Worm (Caenorhabditis elegans) whole organism, midembryonic: ENCODE data around the gene cdc-73.
A peak's percentile ranks its signal among the peaks of the same experiment; 100 is the strongest.

Experiments used
- T22C8.4 ChIP-seq: fragments of 200-800 bp; sonication (Bioruptor generic); IDR thresholded peaks from 2 replicates; pipeline ENCODE4 v1.3.6; 2022; ENCODE audit warnings: missing genetic modification characterization, missing compliant biosample characterization
- cog-1 ChIP-seq: sonication (generic microtip); optimal IDR thresholded peaks from 2 replicates; lab custom pipeline; 2016; ENCODE audit warnings: missing genetic modification characterization, missing compliant biosample characterization
- flt-1 ChIP-seq: fragments of 200-800 bp; sonication (Bioruptor generic); IDR thresholded peaks from 2 replicates; pipeline ENCODE4 v1.3.6; 2022; ENCODE audit warnings: missing genetic modification characterization, missing compliant biosample characterization
- klf-2 ChIP-seq: fragments of 200-800 bp; sonication (Bioruptor generic); conservative IDR thresholded peaks from 2 replicates; pipeline ENCODE4 v1.3.6; 2022; ENCODE audit warnings: missing genetic modification reagents, missing genetic modification characterization, missing compliant biosample characterization
- med-1 ChIP-seq: sonication (generic microtip); optimal IDR thresholded peaks from 2 replicates; lab custom pipeline; 2017; ENCODE audit warnings: missing genetic modification characterization, mild to moderate bottlenecking, missing compliant biosample characterization, antibody characterized with exemption, missing genetic modification reagents; ENCODE audit not compliant: insufficient read depth
- ref-1 ChIP-seq: fragments of 200-800 bp; sonication (Bioruptor generic); conservative IDR thresholded peaks from 2 replicates; pipeline ENCODE4 v1.3.6; 2022; ENCODE audit warnings: missing genetic modification reagents, missing genetic modification characterization, missing compliant biosample characterization
- tab-1 ChIP-seq: fragments of 200-800 bp; sonication (Bioruptor generic); IDR thresholded peaks from 2 replicates; pipeline ENCODE4 v1.3.6; 2022; ENCODE audit warnings: missing genetic modification characterization, missing compliant biosample characterization
- ztf-23 ChIP-seq: fragments of 200-800 bp; sonication (Bioruptor generic); IDR thresholded peaks from 2 replicates; pipeline ENCODE4 v1.3.6; 2022; ENCODE audit warnings: missing genetic modification reagents, missing genetic modification characterization, missing compliant biosample characterization
- ztf-29 ChIP-seq: fragments of 200-800 bp; sonication (Bioruptor generic); IDR thresholded peaks from 2 replicates; pipeline ENCODE4 v1.3.6; 2022; ENCODE audit warnings: missing genetic modification reagents, missing genetic modification characterization, missing compliant biosample characterization

Gene cdc-73

ce11 chrIV:4008440-4008839 is 33.9 kb upstream of the cdc-73 start:
- TF ChIP-seq flt-1 (no peak), klf-2 (no peak), tab-1 (GFP tag; lab: Robert Waterston, UW) (no peak), cog-1 (tag; lab: Kevin White, UChicago) (no peak), ztf-23 (GFP tag; lab: Robert Waterston, UW) (no peak), med-1 (no peak)

- TF ChIP-seq cog-1 (tag; lab: Kevin White, UChicago), result no peak
- TF ChIP-seq med-1, result no peak
- TF ChIP-seq tab-1 (GFP tag; lab: Robert Waterston, UW), result no peak
- TF ChIP-seq klf-2, result no peak
- TF ChIP-seq flt-1, result no peak
- TF ChIP-seq T22C8.4 (GFP tag; lab: Robert Waterston, UW), result no peak
- no peak for TF ChIP-seq ztf-23 (GFP tag; lab: Robert Waterston, UW)
Measured at ce11 chrIV:4009923-4010322, 32.5 kb upstream of the cdc-73 start.

DNA sequence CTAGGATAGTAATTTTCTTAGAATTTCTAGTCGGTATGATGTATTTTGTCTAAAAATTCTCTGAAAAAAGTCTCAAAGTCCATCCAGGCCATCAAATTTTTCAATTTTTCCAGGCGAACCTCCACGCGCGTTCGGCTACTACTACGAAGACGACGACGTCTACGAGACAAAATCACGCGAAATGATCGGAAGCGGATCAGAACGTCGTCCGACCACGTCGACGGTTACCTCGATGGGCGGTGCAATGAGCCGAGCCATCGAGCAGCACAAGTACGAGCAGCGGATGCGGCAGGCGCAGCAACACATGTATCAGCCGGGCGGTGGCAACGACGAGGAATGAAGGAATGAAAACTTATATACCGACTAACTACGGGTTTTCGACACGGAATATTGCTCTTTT is 28.8 kb upstream of the cdc-73 start:
- TF ChIP-seq ztf-23 (GFP tag; lab: Robert Waterston, UW) (no peak), flt-1 (no peak), cog-1 (tag; lab: Kevin White, UChicago) (no peak), tab-1 (GFP tag; lab: Robert Waterston, UW) (no peak), med-1 (no peak), klf-2 (no peak), ztf-29 (GFP tag; lab: Robert Waterston, UW) (no peak), T22C8.4 (GFP tag; lab: Robert Waterston, UW) (no peak), ref-1 (GFP tag; lab: Robert Waterston, UW) (no peak)

DNA sequence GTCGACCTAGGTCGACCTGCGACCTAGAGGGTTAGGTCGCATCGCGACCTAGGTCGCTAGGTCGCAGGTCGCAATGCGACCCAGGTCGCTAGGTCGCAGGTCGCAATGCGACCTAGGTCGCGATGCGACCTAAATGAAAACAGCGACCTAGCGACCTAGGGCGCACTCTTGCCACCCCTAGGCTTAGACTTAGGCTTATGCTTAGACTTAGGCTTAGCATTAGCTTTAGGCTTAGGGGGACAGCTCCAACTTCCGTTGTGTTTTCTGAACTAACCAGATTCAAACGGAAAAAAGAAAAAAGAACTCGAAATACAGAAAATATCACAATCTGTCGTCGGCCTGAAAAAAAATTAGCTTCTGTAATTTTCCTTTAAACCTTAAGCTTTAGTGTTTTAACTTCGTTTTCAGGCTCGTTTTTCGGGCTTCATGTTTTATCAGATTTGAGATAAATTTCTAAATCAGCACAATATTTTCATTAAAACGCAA is 28.0 kb upstream of the cdc-73 start:
- TF ChIP-seq flt-1 (0 out of 2 replicates have a peak, but pooled peaks have one; percentile 26), ztf-29 (GFP tag; lab: Robert Waterston, UW) (no peak), T22C8.4 (GFP tag; lab: Robert Waterston, UW) (0 out of 2 replicates have a peak, but pooled peaks have one; percentile 41), tab-1 (GFP tag; lab: Robert Waterston, UW) (0 out of 2 replicates have a peak, but pooled peaks have one; percentile 54), med-1 (no peak), ref-1 (GFP tag; lab: Robert Waterston, UW) (no peak), ztf-23 (GFP tag; lab: Robert Waterston, UW) (0 out of 2 replicates have a peak, but pooled peaks have one; percentile 48), cog-1 (tag; lab: Kevin White, UChicago) (no peak)

ce11 chrIV:4015660-4016059 is 26.7 kb upstream of the cdc-73 start:
- TF ChIP-seq ztf-23 (GFP tag; lab: Robert Waterston, UW) (no peak), ztf-29 (GFP tag; lab: Robert Waterston, UW) (no peak), ref-1 (GFP tag; lab: Robert Waterston, UW) (no peak)

ce11 chrIV:4016723-4017122 is 25.7 kb upstream of the cdc-73 start:
- TF ChIP-seq ztf-23 (GFP tag; lab: Robert Waterston, UW), result no peak
- TF ChIP-seq ref-1 (GFP tag; lab: Robert Waterston, UW), result no peak
- no peak for TF ChIP-seq ztf-29 (GFP tag; lab: Robert Waterston, UW)
- TF ChIP-seq klf-2, result no peak
- TF ChIP-seq flt-1, result no peak
- TF ChIP-seq T22C8.4 (GFP tag; lab: Robert Waterston, UW), result no peak
- TF ChIP-seq cog-1 (tag; lab: Kevin White, UChicago), result no peak
- no peak for TF ChIP-seq med-1
- no peak for TF ChIP-seq tab-1 (GFP tag; lab: Robert Waterston, UW)

DNA sequence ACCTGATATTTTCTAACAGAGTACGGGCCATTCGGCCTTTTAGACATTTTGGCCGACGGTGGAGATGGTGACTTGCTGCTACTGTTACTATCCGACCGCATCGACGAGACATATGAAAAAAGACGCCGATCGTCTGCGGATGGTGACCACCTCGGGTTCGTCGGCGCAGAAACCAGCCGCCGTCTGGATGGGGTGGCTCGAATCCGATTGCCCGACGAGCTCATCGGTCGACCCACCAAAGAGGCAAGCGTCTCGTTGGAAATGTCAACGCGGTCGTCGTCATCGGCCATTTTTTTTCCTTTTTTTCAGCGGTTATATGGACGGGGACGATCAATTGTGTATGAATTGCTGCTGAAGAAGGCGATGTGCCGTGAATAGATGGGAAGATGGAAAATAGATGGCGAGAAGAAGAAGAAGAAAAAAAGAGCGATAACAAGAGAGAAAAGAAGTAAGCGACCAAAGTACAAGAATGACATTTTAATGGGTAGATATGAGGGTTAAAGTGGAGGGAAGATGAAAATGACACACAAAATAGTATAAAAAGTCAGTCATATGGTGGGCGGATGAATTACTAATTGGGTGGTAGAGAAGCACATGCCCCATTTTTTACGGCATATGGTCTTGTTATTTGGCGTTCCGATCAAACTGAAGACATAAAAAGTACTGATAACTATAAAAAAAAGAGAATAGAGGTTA is 23.5 kb upstream of the cdc-73 start:
- TF ChIP-seq T22C8.4 (GFP tag; lab: Robert Waterston, UW), result no peak
- TF ChIP-seq ref-1 (GFP tag; lab: Robert Waterston, UW), result no peak
- TF ChIP-seq tab-1 (GFP tag; lab: Robert Waterston, UW), result no peak
- TF ChIP-seq flt-1, result no peak
- no peak for TF ChIP-seq klf-2
- no peak for TF ChIP-seq med-1
- TF ChIP-seq ztf-23 (GFP tag; lab: Robert Waterston, UW), result no peak
- no peak for TF ChIP-seq ztf-29 (GFP tag; lab: Robert Waterston, UW)
- TF ChIP-seq cog-1 (tag; lab: Kevin White, UChicago), result no peak

DNA sequence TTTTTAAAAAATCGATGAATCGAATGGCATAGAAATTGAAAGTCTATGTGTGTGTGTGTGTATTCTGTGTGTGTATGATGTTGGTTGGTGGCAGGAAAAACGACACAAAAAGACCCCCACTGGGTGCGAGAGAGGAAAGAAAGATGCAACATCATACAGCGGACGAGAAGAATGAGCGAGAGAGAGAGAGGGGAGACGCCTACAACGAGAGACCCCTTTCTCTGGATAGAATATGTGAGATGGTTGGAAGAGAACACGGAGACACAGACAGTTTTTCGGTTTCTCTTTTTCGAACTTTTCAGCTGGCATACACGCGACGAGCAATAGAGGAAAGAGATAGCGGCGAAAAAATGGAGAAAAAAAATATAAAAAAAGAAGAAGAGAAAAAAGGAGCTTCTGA is 22.5 kb upstream of the cdc-73 start:
- TF ChIP-seq flt-1 (peak; percentile 52; the same call in 1 of the 2 replicates), ztf-23 (GFP tag; lab: Robert Waterston, UW) (no peak)

- TF ChIP-seq med-1, result no peak
- no peak for TF ChIP-seq T22C8.4 (GFP tag; lab: Robert Waterston, UW)
- no peak for TF ChIP-seq tab-1 (GFP tag; lab: Robert Waterston, UW)
- TF ChIP-seq ztf-23 (GFP tag; lab: Robert Waterston, UW), result no peak
- no peak for TF ChIP-seq ztf-29 (GFP tag; lab: Robert Waterston, UW)
- no peak for TF ChIP-seq cog-1 (tag; lab: Kevin White, UChicago)
- no peak for TF ChIP-seq ref-1 (GFP tag; lab: Robert Waterston, UW)
- no peak for TF ChIP-seq flt-1
- TF ChIP-seq klf-2, result no peak
Measured at ce11 chrIV:4021847-4022780, 20.3 kb upstream of the cdc-73 start.
